Worm (Caenorhabditis elegans) whole organism, early embryonic: ENCODE measurements around the gene gst-8.
A peak's percentile ranks its signal among the peaks of the same experiment; 100 is the strongest.
"Not testable (repeated sequence)": the region's sequence is repeated elsewhere in the genome, so short reads cannot be mapped to it uniquely, and the experiment has no call there.

ENCODE experiments used
- B0310.2 ChIP-seq: sonication (generic microtip); optimal IDR thresholded peaks from 2 replicates; lab custom pipeline; 2016; ENCODE audit warnings: mild to moderate bottlenecking, missing genetic modification characterization, missing compliant biosample characterization
- F13C5.2 ChIP-seq: sonication (generic microtip); optimal IDR thresholded peaks from 2 replicates; lab custom pipeline; 2017; ENCODE audit warnings: mild to moderate bottlenecking, missing genetic modification characterization, inconsistent platforms, missing compliant biosample characterization
- aly-1 ChIP-seq: sonication (generic microtip); optimal IDR thresholded peaks from 2 replicates; lab custom pipeline; 2016; ENCODE audit warnings: missing genetic modification characterization, missing compliant biosample characterization
- ama-1 ChIP-seq: fragments of 150-350 bp; optimal IDR thresholded peaks from 2 replicates; lab custom pipeline; 2014
- ceh-13 ChIP-seq: fragments of 200-800 bp; sonication (Bioruptor generic); optimal IDR thresholded peaks from 2 replicates; lab custom pipeline; 2018; ENCODE audit warnings: mild to moderate bottlenecking, missing genetic modification characterization, missing compliant biosample characterization
- ceh-36 ChIP-seq: sonication (generic microtip); optimal IDR thresholded peaks from 2 replicates; lab custom pipeline; 2016; ENCODE audit warnings: missing genetic modification characterization, inconsistent platforms, missing compliant biosample characterization
- ets-7 ChIP-seq: sonication (generic microtip); optimal IDR thresholded peaks from 2 replicates; lab custom pipeline; 2016; ENCODE audit warnings: missing genotype, missing genetic modification characterization, missing compliant biosample characterization
- flt-1 ChIP-seq: fragments of 200-800 bp; sonication (Bioruptor generic); IDR thresholded peaks from 2 replicates; pipeline ENCODE4 v1.3.6; 2022; ENCODE audit warnings: missing genetic modification characterization, missing compliant biosample characterization
- hmbx-1 ChIP-seq: sonication (generic microtip); optimal IDR thresholded peaks from 2 replicates; lab custom pipeline; 2016; ENCODE audit warnings: mild to moderate bottlenecking, missing genetic modification characterization, missing compliant biosample characterization
- hmg-4 ChIP-seq: fragments of 200-800 bp; sonication (Bioruptor generic); optimal IDR thresholded peaks from 2 replicates; lab custom pipeline; 2018; ENCODE audit warnings: mild to moderate bottlenecking, missing genetic modification characterization, missing compliant biosample characterization
- hnd-1 ChIP-seq: sonication (generic microtip); optimal IDR thresholded peaks from 2 replicates; lab custom pipeline; 2016; ENCODE audit warnings: missing genetic modification characterization, missing compliant biosample characterization
- pes-1 ChIP-seq: fragments of 200-800 bp; sonication (Bioruptor generic); IDR thresholded peaks from 2 replicates; pipeline ENCODE4 v1.3.6; 2022; ENCODE audit warnings: missing genetic modification reagents, missing genetic modification characterization, missing compliant biosample characterization
- scrt-1 ChIP-seq: fragments of 200-800 bp; sonication (Bioruptor generic); IDR thresholded peaks from 2 replicates; pipeline ENCODE4 v1.3.6; 2022; ENCODE audit warnings: missing genetic modification characterization, missing compliant biosample characterization
- sea-1 ChIP-seq: fragments of 200-800 bp; sonication (Bioruptor generic); conservative IDR thresholded peaks from 2 replicates; pipeline ENCODE4 v1.3.6; 2022; ENCODE audit warnings: missing genetic modification characterization, missing compliant biosample characterization
- tbx-11 ChIP-seq: fragments of 200-800 bp; sonication (Bioruptor generic); IDR thresholded peaks from 2 replicates; pipeline ENCODE4 v1.3.6; 2022; ENCODE audit warnings: missing genetic modification characterization, missing compliant biosample characterization
- tbx-37 ChIP-seq: fragments of 200-800 bp; sonication (Bioruptor generic); conservative IDR thresholded peaks from 2 replicates; pipeline ENCODE4 v1.3.6; 2022; ENCODE audit warnings: missing genetic modification reagents, missing genetic modification characterization, missing compliant biosample characterization
- tra-4 ChIP-seq: sonication (generic microtip); optimal IDR thresholded peaks from 2 replicates; lab custom pipeline; 2017; ENCODE audit warnings: missing genetic modification characterization, missing compliant biosample characterization

gst-8 gene

ce11 chrII:4856113-4856512, 27.4 kb upstream of the gst-8 start:
- no peak for TF ChIP-seq hmbx-1 (tag; lab: Kevin White, UChicago)
- TF ChIP-seq aly-1 (tag; lab: Kevin White, UChicago) = no peak
- no peak for TF ChIP-seq F13C5.2 (tag; lab: Kevin White, UChicago)
- no peak for TF ChIP-seq hnd-1
- no peak for TF ChIP-seq hmg-4
- no peak for TF ChIP-seq tbx-37 (GFP tag; lab: Robert Waterston, UW)
- TF ChIP-seq pes-1 (GFP tag; lab: Robert Waterston, UW) = no peak
- no peak for TF ChIP-seq sea-1 (GFP tag; lab: Robert Waterston, UW)
- no peak for TF ChIP-seq flt-1
- TF ChIP-seq ceh-36 (tag; lab: Kevin White, UChicago) = no peak
- TF ChIP-seq ceh-13 = no peak
- no peak for TF ChIP-seq tra-4 (tag; lab: Kevin White, UChicago)
- no peak for TF ChIP-seq tbx-11 (GFP tag; lab: Robert Waterston, UW)
- no peak for TF ChIP-seq ets-7
- TF ChIP-seq scrt-1 = no peak
- no peak for TF ChIP-seq ama-1 (lab: Kevin White, UChicago)
- no peak for TF ChIP-seq B0310.2

ce11 chrII:4857086-4857485, 26.4 kb upstream of the gst-8 start:
- TF ChIP-seq tbx-37 (GFP tag; lab: Robert Waterston, UW) = no peak
- TF ChIP-seq B0310.2 = no peak
- no peak for TF ChIP-seq aly-1 (tag; lab: Kevin White, UChicago)

ce11 chrII:4857873-4858364, 25.6 kb upstream of the gst-8 start, which contains the start of gene F11G11.5:
F11G11.5 (plus strand) TSS chrII:4857923.
- TF ChIP-seq F13C5.2 (tag; lab: Kevin White, UChicago) = no peak
- no peak for TF ChIP-seq tbx-11 (GFP tag; lab: Robert Waterston, UW)
- no peak for TF ChIP-seq scrt-1
- TF ChIP-seq ceh-36 (tag; lab: Kevin White, UChicago) = no peak
- no peak for TF ChIP-seq flt-1
- TF ChIP-seq ama-1 (lab: Kevin White, UChicago) = no peak
- TF ChIP-seq hmg-4 = no peak
- TF ChIP-seq hmbx-1 (tag; lab: Kevin White, UChicago) = no peak
- TF ChIP-seq tra-4 (tag; lab: Kevin White, UChicago) = no peak
- TF ChIP-seq hnd-1 = no peak
- TF ChIP-seq sea-1 (GFP tag; lab: Robert Waterston, UW) = no peak

- TF ChIP-seq scrt-1 = no peak
- TF ChIP-seq pes-1 (GFP tag; lab: Robert Waterston, UW) = no peak
- no peak for TF ChIP-seq ets-7
Observed at ce11 chrII:4858906-4859411, 24.6 kb upstream of the gst-8 start.

- TF ChIP-seq ceh-36, tra-4, hmbx-1 (tag; lab: Kevin White, UChicago): not testable (repeated sequence)
Observed at ce11 chrII:4860260-4860659, 23.3 kb upstream of the gst-8 start, which contains the start of the genes nspd-5 and F11G11.4. nspd-5 (minus strand) TSS chrII:4860360. F11G11.4 (plus strand) TSS chrII:4860594.

ce11 chrII:4863357-4863756, 20.2 kb upstream of the gst-8 start, which contains the start of the genes mpst-4 and F11G11.14:
mpst-4 (minus strand) TSS chrII:4863457.
F11G11.14 (plus strand) TSS chrII:4863681.
- TF ChIP-seq B0310.2 (no peak), scrt-1 (no peak), ama-1 (lab: Kevin White, UChicago) (no peak), hmbx-1 (tag; lab: Kevin White, UChicago) (no peak), ets-7 (no peak), F13C5.2 (tag; lab: Kevin White, UChicago) (no peak), ceh-36 (tag; lab: Kevin White, UChicago) (no peak), pes-1 (GFP tag; lab: Robert Waterston, UW) (no peak), ceh-13 (no peak)

- TF ChIP-seq hnd-1 (no peak), hmg-4 (no peak), ceh-13 (no peak), scrt-1 (no peak), ets-7 (no peak), flt-1 (no peak), tbx-37 (GFP tag; lab: Robert Waterston, UW) (no peak), ama-1 (lab: Kevin White, UChicago) (no peak), sea-1 (GFP tag; lab: Robert Waterston, UW) (no peak), F13C5.2 (tag; lab: Kevin White, UChicago) (no peak), hmbx-1 (tag; lab: Kevin White, UChicago) (no peak), pes-1 (GFP tag; lab: Robert Waterston, UW) (no peak), B0310.2 (no peak), tra-4 (tag; lab: Kevin White, UChicago) (no peak), tbx-11 (GFP tag; lab: Robert Waterston, UW) (no peak), aly-1 (tag; lab: Kevin White, UChicago) (no peak)
Observed at ce11 chrII:4866045-4866444, 17.5 kb upstream of the gst-8 start.

- TF ChIP-seq pes-1 (GFP tag; lab: Robert Waterston, UW) (0 out of 2 replicates have a peak, but pooled peaks have one; percentile 15), scrt-1 (0 out of 2 replicates have a peak, but pooled peaks have one; percentile 58)
Observed at ce11 chrII:4866819-4867218, 16.7 kb upstream of the gst-8 start.

ce11 chrII:4867476-4867875, 16.0 kb upstream of the gst-8 start, which contains the start of gene col-17:
col-17 (minus strand) TSS chrII:4867576.
- TF ChIP-seq ceh-36 (tag; lab: Kevin White, UChicago) (no peak), hnd-1 (no peak), pes-1 (GFP tag; lab: Robert Waterston, UW) (no peak), ets-7 (no peak), ceh-13 (no peak)
